Worm (Caenorhabditis elegans): Measurements from ENCODE around the gene hmgs-1.

Gene hmgs-1

ce11 chrV:5684534-5684933, at the start of gene hmgs-1, which contains the start of gene F25B4.4 (continued):
- TF ChIP-seq ceh-32 (tag; optimal IDR thresholded peaks at IDR 0.05; ENCODE audit: poor library complexity) (no peak), zag-1 (tag; optimal IDR thresholded peaks at IDR 0.05) (no peak), sdz-12 (GFP tag; optimal IDR thresholded peaks at IDR 0.05) (no peak)

ce11 chrV:5730783-5731182, 46.4 kb upstream of the hmgs-1 start, which contains the start of gene K09H11.15:
K09H11.15 (minus strand) TSS chrV:5730883.
- TF ChIP-seq aly-2 (tag; optimal IDR thresholded peaks at IDR 0.05) (no peak), hlh-11 (tag; optimal IDR thresholded peaks at IDR 0.05) (no peak), mes-2 (tag; optimal IDR thresholded peaks at IDR 0.05; ENCODE audit: poor library complexity, severe bottlenecking) (no peak), ceh-82 (tag; optimal IDR thresholded peaks at IDR 0.05) (no peak), tra-1 (GFP tag; IDR thresholded peaks at IDR 0.05) (no peak), lin-13 (GFP tag; optimal IDR thresholded peaks at IDR 0.05) (no peak), F26F4.8 (GFP tag; conservative IDR thresholded peaks at IDR 0.05) (no peak), ceh-20 (GFP tag; IDR thresholded peaks at IDR 0.05) (no peak), mxl-2 (GFP tag; conservative IDR thresholded peaks at IDR 0.05) (no peak), Y105C5A.15 (GFP tag; IDR thresholded peaks at IDR 0.05) (no peak), nhr-48 (tag; optimal IDR thresholded peaks at IDR 0.05) (no peak)

DNA sequence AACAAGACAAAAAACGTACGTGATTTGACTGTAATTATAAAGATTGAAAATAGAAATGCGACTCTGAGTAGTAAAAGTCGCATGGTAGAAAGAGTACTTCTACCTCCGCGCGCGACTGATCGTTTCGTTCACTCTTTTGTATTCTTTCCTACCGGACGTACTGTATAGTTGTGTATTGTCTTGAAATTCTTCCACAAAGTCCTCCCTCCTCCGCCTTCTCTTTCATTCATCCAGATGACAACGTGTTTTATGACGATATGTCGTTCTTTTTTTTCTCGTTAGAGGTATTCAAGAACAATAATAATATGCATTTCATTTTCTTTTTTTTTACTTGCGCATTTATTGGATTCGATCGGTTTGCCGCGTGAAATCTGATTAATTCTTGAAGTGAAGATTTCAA, 42.1 kb upstream of the hmgs-1 start, which contains the start of gene K09H11.4:
TSS of gene K09H11.4 (minus strand) at position 101 of the 400 bp plus-strand sequence.
- TF ChIP-seq T20F7.1 (GFP tag; optimal IDR thresholded peaks at IDR 0.05) (no peak), ZK546.5 (tag; optimal IDR thresholded peaks at IDR 0.05) (no peak), zip-2 (tag; optimal IDR thresholded peaks at IDR 0.05) (no peak), F44E2.7 (GFP tag; IDR thresholded peaks at IDR 0.05) (no peak), attf-4 (tag; optimal IDR thresholded peaks at IDR 0.05) (no peak)

DNA sequence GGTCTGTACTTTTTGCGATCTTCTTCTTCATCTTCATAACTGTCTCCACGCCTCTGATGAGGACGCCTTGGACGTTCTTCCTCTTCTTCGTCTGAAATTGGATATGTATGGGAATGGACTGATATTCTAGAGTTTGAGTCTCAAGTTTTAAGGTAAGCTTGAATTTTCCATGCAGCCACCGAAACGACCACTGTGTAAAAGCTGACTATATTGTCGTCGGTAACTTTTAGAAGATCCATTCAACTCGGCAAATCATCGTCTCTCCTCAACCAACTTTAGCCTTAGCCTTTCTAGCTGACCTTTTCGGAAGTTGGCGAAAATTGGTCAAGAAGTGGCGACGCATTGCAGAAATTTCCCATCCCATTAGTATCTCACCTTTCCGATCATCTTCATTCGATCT, 40.0 kb upstream of the hmgs-1 start:
- TF ChIP-seq unc-62 (GFP tag; optimal IDR thresholded peaks at IDR 0.05 in 1 of 2) (peak in 1 of 2 experiments; percentile 90), unc-62 (tag; optimal IDR thresholded peaks at IDR 0.05) (no peak), Y105C5A.15 (GFP tag; IDR thresholded peaks at IDR 0.05) (no peak), egl-27 (tag; optimal IDR thresholded peaks at IDR 0.05) (no peak)

- TF ChIP-seq zip-2 (tag; optimal IDR thresholded peaks at IDR 0.05) (no peak), dmd-8 (GFP tag; IDR thresholded peaks at IDR 0.05) (no peak), ama-1 (optimal IDR thresholded peaks at IDR 0.05) (no peak), snpc-1.2 (GFP tag; IDR thresholded peaks at IDR 0.05) (no peak), Y105C5A.15 (GFP tag; IDR thresholded peaks at IDR 0.05) (no peak), saeg-2 (GFP tag; IDR thresholded peaks at IDR 0.05) (no peak), ceh-20 (GFP tag; IDR thresholded peaks at IDR 0.05) (no peak), dmd-9 (GFP tag; IDR thresholded peaks at IDR 0.05) (no peak), dmd-6 (GFP tag; IDR thresholded peaks at IDR 0.05) (no peak), ztf-11 (tag; optimal IDR thresholded peaks at IDR 0.05) (no peak), daf-16 (GFP tag; optimal IDR thresholded peaks at IDR 0.05) (no peak), daf-16 (tag; optimal IDR thresholded peaks at IDR 0.05) (no peak), daf-19 (GFP tag; conservative IDR thresholded peaks at IDR 0.05) (no peak), ctbp-1 (GFP tag; IDR thresholded peaks at IDR 0.05) (no peak), set-16 (GFP tag; IDR thresholded peaks at IDR 0.05) (no peak)
Observed at ce11 chrV:5722093-5722492, 37.7 kb upstream of the hmgs-1 start.

Data from whole organism, L4 larva.